Worm (Caenorhabditis elegans) whole organism, L3 larva: ENCODE measurements around the gene str-33.

ENCODE experiments used
- R02D3.7 ChIP-seq: fragments of 150-350 bp; optimal IDR thresholded peaks from 2 replicates; lab custom pipeline; 2014; ENCODE audit warnings: missing biosample characterization, missing genetic modification characterization
- ZK546.5 ChIP-seq: sonication (generic microtip); optimal IDR thresholded peaks from 2 replicates; lab custom pipeline; 2017; ENCODE audit warnings: missing biosample characterization, missing genetic modification characterization
- aly-2 ChIP-seq: fragments of 150-350 bp; optimal IDR thresholded peaks from 2 replicates; lab custom pipeline; 2014; ENCODE audit warnings: missing biosample characterization, missing genetic modification characterization
- ama-1 ChIP-seq: fragments of 150-350 bp; optimal IDR thresholded peaks from 2 replicates; lab custom pipeline; 2018
- ceh-16 ChIP-seq: sonication (generic microtip); optimal IDR thresholded peaks from 2 replicates; lab custom pipeline; 2017; ENCODE audit warnings: missing biosample characterization, missing genetic modification characterization
- ceh-28 ChIP-seq: fragments of 150-350 bp; optimal IDR thresholded peaks from 2 replicates; lab custom pipeline; 2014; ENCODE audit warnings: missing biosample characterization, missing genetic modification reagents, missing genetic modification characterization
- ceh-82 ChIP-seq: fragments of 150-350 bp; optimal IDR thresholded peaks from 2 replicates; lab custom pipeline; 2014; ENCODE audit warnings: missing biosample characterization, missing genetic modification characterization
- daf-12 ChIP-seq: fragments of 150-350 bp; optimal IDR thresholded peaks from 2 replicates; lab custom pipeline; 2014; ENCODE audit warnings: missing biosample characterization, missing genetic modification reagents, missing genetic modification characterization
- egl-27 ChIP-seq: sonication (generic microtip); optimal IDR thresholded peaks from 4 replicates; lab custom pipeline; 2017; ENCODE audit warnings: missing biosample characterization, missing genetic modification reagents, missing genetic modification characterization
- egl-5 ChIP-seq: fragments of 150-350 bp; optimal IDR thresholded peaks from 2 replicates; lab custom pipeline; 2017; ENCODE audit warnings: missing biosample characterization, missing genetic modification reagents, missing genetic modification characterization, inconsistent platforms
- elt-1 ChIP-seq: fragments of 150-350 bp; optimal IDR thresholded peaks from 2 replicates; lab custom pipeline; 2014; ENCODE audit warnings: missing biosample characterization, missing genetic modification characterization
- elt-2 ChIP-seq: sonication (generic microtip); optimal IDR thresholded peaks from 2 replicates; lab custom pipeline; 2016; ENCODE audit warnings: missing genetic modification reagents, mild to moderate bottlenecking, missing genetic modification characterization, missing compliant biosample characterization
- elt-3 ChIP-seq, 3 experiments: fragments of 150-350 bp in 1 of 3; sonication (generic microtip) in 2 of 3; optimal IDR thresholded peaks; 2 replicates in 2 of 3; 4 replicates in 1 of 3; lab custom pipeline; 2014 to 2017; ENCODE audit warnings: missing biosample characterization in 3 of 3, missing genetic modification characterization in 3 of 3
- eor-1 ChIP-seq, 2 experiments: fragments of 150-350 bp; optimal IDR thresholded peaks; 2 replicates each; lab custom pipeline; 2014 to 2018; ENCODE audit warnings: missing biosample characterization in 2 of 2, missing genetic modification characterization in 2 of 2
- fkh-10 ChIP-seq: sonication (generic microtip); optimal IDR thresholded peaks from 2 replicates; lab custom pipeline; 2017; ENCODE audit warnings: missing biosample characterization, missing genetic modification reagents, missing genetic modification characterization
- fos-1 ChIP-seq: fragments of 150-350 bp; optimal IDR thresholded peaks from 2 replicates; lab custom pipeline; 2014; ENCODE audit warnings: missing biosample characterization, missing genetic modification characterization
- hmg-11 ChIP-seq: sonication (generic microtip); optimal IDR thresholded peaks from 2 replicates; lab custom pipeline; 2016; ENCODE audit warnings: missing genetic modification characterization, missing compliant biosample characterization
- lin-15B ChIP-seq: fragments of 150-350 bp; optimal IDR thresholded peaks from 2 replicates; lab custom pipeline; 2014; ENCODE audit warnings: missing biosample characterization, missing genetic modification characterization
- lin-39 ChIP-seq: fragments of 150-350 bp; optimal IDR thresholded peaks from 2 replicates; lab custom pipeline; 2018; ENCODE audit warnings: missing biosample characterization, missing genetic modification reagents, missing genetic modification characterization
- lsy-12 ChIP-seq: sonication (generic microtip); optimal IDR thresholded peaks from 2 replicates; lab custom pipeline; 2016; ENCODE audit warnings: mild to moderate bottlenecking, missing genetic modification characterization, missing compliant biosample characterization
- mdl-1 ChIP-seq: fragments of 150-350 bp; optimal IDR thresholded peaks from 2 replicates; lab custom pipeline; 2014; ENCODE audit warnings: missing biosample characterization, missing genetic modification characterization
- mml-1 ChIP-seq: fragments of 150-350 bp; sonication (generic microtip); optimal IDR thresholded peaks from 3 replicates; lab custom pipeline; 2014; ENCODE audit warnings: missing biosample characterization, missing genetic modification characterization
- nhr-11 ChIP-seq: fragments of 150-350 bp; optimal IDR thresholded peaks from 2 replicates; lab custom pipeline; 2014; ENCODE audit warnings: missing biosample characterization, missing genetic modification characterization
- nhr-12 ChIP-seq: fragments of 150-350 bp; optimal IDR thresholded peaks from 2 replicates; lab custom pipeline; 2014; ENCODE audit warnings: missing biosample characterization, missing genetic modification characterization
- nhr-23 ChIP-seq: fragments of 150-350 bp; optimal IDR thresholded peaks from 2 replicates; lab custom pipeline; 2014; ENCODE audit warnings: missing biosample characterization, missing genetic modification reagents, missing genetic modification characterization
- nhr-237 ChIP-seq: fragments of 150-350 bp; optimal IDR thresholded peaks from 2 replicates; lab custom pipeline; 2014; ENCODE audit warnings: missing biosample characterization, missing genetic modification characterization
- nhr-25 ChIP-seq: sonication (generic microtip); optimal IDR thresholded peaks from 2 replicates; lab custom pipeline; 2017; ENCODE audit warnings: missing biosample characterization, missing genetic modification characterization
- nhr-28 ChIP-seq: fragments of 150-350 bp; optimal IDR thresholded peaks from 2 replicates; lab custom pipeline; 2014; ENCODE audit warnings: missing biosample characterization, missing genetic modification characterization
- nhr-43 ChIP-seq: sonication (generic microtip); optimal IDR thresholded peaks from 2 replicates; lab custom pipeline; 2016; ENCODE audit warnings: mild to moderate bottlenecking, missing genetic modification characterization, missing compliant biosample characterization; ENCODE audit not compliant: poor library complexity, severe bottlenecking
- nhr-67 ChIP-seq: fragments of 150-350 bp; optimal IDR thresholded peaks from 2 replicates; lab custom pipeline; 2014; ENCODE audit warnings: missing biosample characterization, missing genetic modification characterization
- nhr-76 ChIP-seq: fragments of 150-350 bp; sonication (generic microtip); optimal IDR thresholded peaks from 5 replicates; lab custom pipeline; 2014; ENCODE audit warnings: missing biosample characterization, missing genetic modification characterization
- nhr-77 ChIP-seq: fragments of 150-350 bp; optimal IDR thresholded peaks from 2 replicates; lab custom pipeline; 2014; ENCODE audit warnings: missing biosample characterization, missing genetic modification characterization
- pha-4 ChIP-seq: fragments of 150-350 bp; optimal IDR thresholded peaks from 2 replicates; lab custom pipeline; 2014; ENCODE audit warnings: missing biosample characterization, missing genetic modification reagents, missing genetic modification characterization
- pqm-1 ChIP-seq: fragments of 150-350 bp; optimal IDR thresholded peaks from 2 replicates; lab custom pipeline; 2017; ENCODE audit warnings: missing biosample characterization, missing genetic modification characterization, inconsistent platforms
- skn-1 ChIP-seq: fragments of 150-350 bp; optimal IDR thresholded peaks from 2 replicates; lab custom pipeline; 2014; ENCODE audit warnings: missing biosample characterization, missing genetic modification characterization
- tbx-2 ChIP-seq: sonication (generic microtip); optimal IDR thresholded peaks from 2 replicates; lab custom pipeline; 2016; ENCODE audit warnings: mild to moderate bottlenecking, missing genetic modification characterization, missing compliant biosample characterization
- unc-62 ChIP-seq: fragments of 150-350 bp; sonication (generic microtip); optimal IDR thresholded peaks from 4 replicates; lab custom pipeline; 2014; ENCODE audit warnings: missing biosample characterization, missing genetic modification reagents, missing genetic modification characterization
- zag-1 ChIP-seq: fragments of 150-350 bp; optimal IDR thresholded peaks from 2 replicates; lab custom pipeline; 2014; ENCODE audit warnings: missing biosample characterization, missing genetic modification characterization
- ztf-11 ChIP-seq: fragments of 150-350 bp; optimal IDR thresholded peaks from 2 replicates; lab custom pipeline; 2014; ENCODE audit warnings: missing biosample characterization, missing genetic modification characterization

Gene str-33

DNA sequence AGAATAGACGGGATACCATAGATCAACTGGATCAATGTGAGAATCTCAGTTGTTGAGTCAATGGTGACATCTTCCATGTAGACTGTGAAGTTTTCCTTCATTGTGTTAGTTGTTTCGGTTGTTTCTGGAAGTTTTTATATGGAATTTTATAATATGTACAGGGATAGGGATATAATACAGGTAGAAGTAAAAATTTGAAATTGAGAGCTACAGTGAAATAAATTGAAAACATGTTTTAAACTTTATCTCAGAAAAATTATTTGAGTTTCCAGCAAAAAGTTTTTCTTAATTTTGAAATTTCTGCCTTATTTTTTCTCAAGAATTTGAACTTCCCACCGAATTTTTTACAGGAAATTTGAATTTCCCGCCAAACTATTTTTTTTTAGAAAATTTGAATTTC, 14.0 kb downstream of the str-33 start, which contains the start of gene srg-62:
TSS of gene srg-62 (minus strand) at position 101 of the 400 bp plus-strand sequence.
- TF ChIP-seq lin-15B (tag; lab: Kevin White, UChicago): no peak
- no peak for TF ChIP-seq ceh-16 (tag; lab: Kevin White, UChicago)
- TF ChIP-seq nhr-28 (tag; lab: Kevin White, UChicago): no peak
- no peak for TF ChIP-seq egl-5 (tag; lab: Kevin White, UChicago)
- TF ChIP-seq skn-1: no peak
- no peak for TF ChIP-seq nhr-67 (tag; lab: Kevin White, UChicago)
- TF ChIP-seq lsy-12 (tag; lab: Kevin White, UChicago): no peak
- no peak for TF ChIP-seq nhr-76 (tag; lab: Kevin White, UChicago)
- no peak for TF ChIP-seq fkh-10 (GFP tag; lab: Kevin White, UChicago)
- TF ChIP-seq mml-1: no peak
- no peak for TF ChIP-seq aly-2 (tag; lab: Kevin White, UChicago)
- no peak for TF ChIP-seq hmg-11 (tag; lab: Kevin White, UChicago)
- TF ChIP-seq, all 47 proteins: peak for 0

ce11 chrV:2746404-2746803, 18.1 kb downstream of the str-33 start:
- TF ChIP-seq R02D3.7 (tag; lab: Kevin White, UChicago): no peak
- TF ChIP-seq nhr-11 (tag; lab: Kevin White, UChicago): no peak
- TF ChIP-seq fos-1: no peak
- TF ChIP-seq pha-4: no peak
- TF ChIP-seq nhr-77 (tag; lab: Kevin White, UChicago): no peak
- no peak for TF ChIP-seq lsy-12 (tag; lab: Kevin White, UChicago)
- no peak for TF ChIP-seq ceh-16 (tag; lab: Kevin White, UChicago)
- TF ChIP-seq nhr-237: no peak
- no peak for TF ChIP-seq fkh-10 (GFP tag; lab: Kevin White, UChicago)
- no peak for TF ChIP-seq ZK546.5
- TF ChIP-seq nhr-23 (tag; lab: Kevin White, UChicago): no peak
- TF ChIP-seq mdl-1: no peak

DNA sequence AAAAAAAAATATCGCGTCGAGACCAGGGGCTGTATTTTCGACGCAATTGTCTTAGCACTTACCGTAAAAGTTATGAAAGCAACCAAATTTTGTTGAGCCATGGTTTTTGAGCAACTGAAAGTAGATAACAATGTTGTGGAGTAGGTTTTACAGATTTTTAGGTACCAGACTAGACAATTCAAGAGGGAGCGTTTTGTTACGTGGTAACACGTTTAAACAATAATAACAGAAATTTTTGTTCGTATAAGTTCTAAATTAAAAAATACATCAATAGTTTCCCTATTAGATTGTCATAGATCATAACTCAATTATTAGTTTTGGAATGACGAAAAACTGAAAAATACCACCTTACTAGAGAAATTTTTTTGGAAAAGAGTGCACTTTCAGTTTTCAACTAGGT, 21.7 kb downstream of the str-33 start, which contains the start of gene srx-24:
TSS of gene srx-24 (minus strand) at position 101 of the 400 bp plus-strand sequence.
- no peak for TF ChIP-seq zag-1 (tag; lab: Kevin White, UChicago)
- no peak for TF ChIP-seq ama-1 (lab: Kevin White, UChicago)
- TF ChIP-seq nhr-12 (tag; lab: Kevin White, UChicago): no peak
- no peak for TF ChIP-seq egl-27
- TF ChIP-seq eor-1 (tag; optimal IDR thresholded peaks at IDR 0.05; lab: Kevin White, UChicago): no peak
- no peak for TF ChIP-seq egl-5 (tag; lab: Kevin White, UChicago)
- no peak for TF ChIP-seq mml-1
- no peak for TF ChIP-seq nhr-77 (tag; lab: Kevin White, UChicago)
- TF ChIP-seq elt-1 (tag; lab: Kevin White, UChicago): no peak
- TF ChIP-seq tbx-2 (tag; lab: Kevin White, UChicago): no peak
- no peak for TF ChIP-seq pqm-1 (tag; lab: Kevin White, UChicago)

DNA sequence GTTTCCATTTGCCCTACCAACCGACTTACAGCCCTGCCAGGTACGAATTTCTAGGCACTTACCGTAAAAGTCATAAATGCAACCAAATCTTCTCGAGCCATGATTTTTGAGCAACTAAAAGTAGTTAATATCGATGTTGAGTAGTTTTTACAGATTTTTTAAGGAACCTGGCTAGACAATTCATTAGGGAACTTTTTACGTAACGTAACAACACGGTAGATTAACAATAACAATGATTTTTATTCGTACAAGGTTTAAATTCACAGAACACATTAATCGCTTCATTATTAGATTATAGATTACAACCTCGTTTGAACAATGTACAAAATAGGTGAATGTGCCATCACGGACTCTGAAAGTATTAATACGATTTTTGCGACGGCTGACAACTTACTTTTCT, 24.7 kb downstream of the str-33 start, which contains the start of gene srx-26:
TSS of gene srx-26 (minus strand) at position 101 of the 400 bp plus-strand sequence.
- TF ChIP-seq fkh-10 (GFP tag; lab: Kevin White, UChicago) (no peak), tbx-2 (tag; lab: Kevin White, UChicago) (no peak), skn-1 (no peak), pha-4 (no peak), ceh-82 (tag; lab: Kevin White, UChicago) (no peak), ceh-16 (tag; lab: Kevin White, UChicago) (no peak), elt-1 (tag; lab: Kevin White, UChicago) (no peak), nhr-67 (tag; lab: Kevin White, UChicago) (no peak), pqm-1 (tag; lab: Kevin White, UChicago) (no peak), egl-5 (tag; lab: Kevin White, UChicago) (no peak)

ce11 chrV:2757226-2757893, 29.0 kb downstream of the str-33 start, which contains the start of gene srx-28:
srx-28 (minus strand) TSS chrV:2757276.
- no peak for TF ChIP-seq elt-3 (tag; optimal IDR thresholded peaks at IDR 0.05; lab: Kevin White, UChicago)

ce11 chrV:2758437-2758836, 30.1 kb downstream of the str-33 start:
- no peak for TF ChIP-seq ceh-28 (tag; lab: Kevin White, UChicago)
- TF ChIP-seq lin-39: no peak
- TF ChIP-seq nhr-43 (tag; lab: Kevin White, UChicago): no peak
- no peak for TF ChIP-seq lsy-12 (tag; lab: Kevin White, UChicago)
- TF ChIP-seq aly-2 (tag; lab: Kevin White, UChicago): no peak
- TF ChIP-seq egl-27: no peak
- TF ChIP-seq daf-12: no peak
- no peak for TF ChIP-seq R02D3.7 (tag; lab: Kevin White, UChicago)
- TF ChIP-seq ztf-11: no peak
- TF ChIP-seq elt-1 (tag; lab: Kevin White, UChicago): no peak
- TF ChIP-seq nhr-11 (tag; lab: Kevin White, UChicago): no peak
- no peak for TF ChIP-seq ZK546.5
- no peak for TF ChIP-seq nhr-25 (tag; lab: Kevin White, UChicago)
- TF ChIP-seq unc-62 (GFP tag; lab: Kevin White, UChicago): no peak
- no peak for TF ChIP-seq pqm-1 (tag; lab: Kevin White, UChicago)
- no peak for TF ChIP-seq tbx-2 (tag; lab: Kevin White, UChicago)
- TF ChIP-seq ceh-16 (tag; lab: Kevin White, UChicago): no peak
- TF ChIP-seq elt-2 (tag; lab: Kevin White, UChicago): no peak
